Comparison of ENCODE assay signal across 5 worm cellular contexts in the genomic region with DNA sequence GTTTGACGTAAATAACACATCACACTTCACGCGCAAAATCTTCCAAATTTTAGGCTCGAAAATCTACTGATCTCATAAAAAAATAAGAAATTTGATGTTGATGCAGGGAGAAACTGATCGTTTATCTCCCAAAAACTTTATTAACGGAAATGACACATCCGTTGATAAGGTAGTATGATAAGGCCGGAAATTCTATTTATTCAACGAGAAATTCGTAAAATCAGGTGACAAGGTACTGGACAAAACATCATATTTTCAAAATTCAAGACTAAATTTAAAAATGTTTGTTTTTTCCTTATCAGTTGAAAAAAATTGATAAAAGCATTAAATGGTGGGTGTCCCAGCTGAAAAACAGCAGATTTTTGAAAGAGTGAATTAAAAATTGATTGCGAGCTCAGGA.
A peak's percentile ranks its signal among the peaks of the same experiment; 100 is the strongest.
TF ChIP-seq lines count a peak whose summit lies in the region.

No protein-coding gene starts in this region.

TF ChIP-seq in whole organism, L1 larva, 84 proteins besides CTCF, POLR2A, EP300 and RAD21:
- TF ChIP-seq unc-130 (tag; optimal IDR thresholded peaks at IDR 0.05; lab: Kevin White, UChicago) (no peak), elt-2 (tag; optimal IDR thresholded peaks at IDR 0.05; lab: Kevin White, UChicago) (peak; percentile 89), lin-35 (GFP tag; optimal IDR thresholded peaks at IDR 0.05; lab: Kevin White, UChicago) (peak in 1 of 2 experiments; percentile 17)

TF ChIP-seq in whole organism, L2 larva, 48 proteins besides CTCF, POLR2A, EP300 and RAD21:
- TF ChIP-seq egl-27 (tag; optimal IDR thresholded peaks at IDR 0.05; lab: Kevin White, UChicago) = no peak
- peak; percentile 26 for TF ChIP-seq fos-1 (tag; optimal IDR thresholded peaks at IDR 0.05; lab: Kevin White, UChicago)
- peak; percentile 11 for TF ChIP-seq gmeb-1 (tag; optimal IDR thresholded peaks at IDR 0.05; lab: Kevin White, UChicago)
TF ChIP-seq in whole organism, L2 larva: peak in this region for 2.

TF ChIP-seq in whole organism, L3 larva, 47 proteins besides CTCF, POLR2A, EP300 and RAD21:
- TF ChIP-seq elt-2 (tag; optimal IDR thresholded peaks at IDR 0.05; lab: Kevin White, UChicago) = peak; percentile 52
- no peak for TF ChIP-seq elt-3 (tag; optimal IDR thresholded peaks at IDR 0.05; lab: Kevin White, UChicago)
- TF ChIP-seq pqm-1 (tag; optimal IDR thresholded peaks at IDR 0.05; lab: Kevin White, UChicago) = peak; percentile 39
TF ChIP-seq in whole organism, L3 larva: peak in this region for 2.

TF ChIP-seq in whole organism, L4 larva, 104 proteins besides CTCF, POLR2A, EP300 and RAD21:
- TF ChIP-seq daf-16 (GFP tag; optimal IDR thresholded peaks at IDR 0.05; lab: Kevin White, UChicago) (no peak), daf-16 (tag; optimal IDR thresholded peaks at IDR 0.05; lab: Kevin White, UChicago) (peak; percentile 49), lir-3 (tag; optimal IDR thresholded peaks at IDR 0.05; lab: Kevin White, UChicago) (no peak)

TF ChIP-seq in whole organism, late embryonic, 69 proteins besides CTCF, POLR2A, EP300 and RAD21:
- TF ChIP-seq nhr-232 (tag; optimal IDR thresholded peaks at IDR 0.05; lab: Kevin White, UChicago) (no peak), pat-9 (tag; optimal IDR thresholded peaks at IDR 0.05; lab: Kevin White, UChicago) (no peak), ztf-16 (tag; optimal IDR thresholded peaks at IDR 0.05; lab: Kevin White, UChicago) (no peak), elt-2 (tag; optimal IDR thresholded peaks at IDR 0.05; lab: Kevin White, UChicago) (peak; percentile 26)
